Fruit fly (Drosophila melanogaster) whole organism, adult: ENCODE measurements around the gene CG4313.

Source experiments
- CG11617 ChIP-seq: fragments of 200-800 bp; sonication (Bioruptor generic); optimal IDR thresholded peaks from 2 replicates; lab custom pipeline; 2017; ENCODE audit warnings: mild to moderate bottlenecking, missing biosample characterization, missing genetic modification reagents, missing genetic modification characterization
- CG12768 ChIP-seq: fragments of 200-800 bp; sonication (Bioruptor generic); optimal IDR thresholded peaks from 2 replicates; lab custom pipeline; 2017; ENCODE audit warnings: missing biosample characterization, missing genetic modification characterization, mild to moderate bottlenecking, moderate library complexity, missing genetic modification reagents
- CG14711 ChIP-seq: fragments of 200-800 bp; sonication (Bioruptor generic); optimal IDR thresholded peaks from 2 replicates; lab custom pipeline; 2018; ENCODE audit warnings: missing biosample characterization, mild to moderate bottlenecking, missing genetic modification characterization, moderate library complexity
- CG1620 ChIP-seq: fragments of 200-800 bp; sonication (Bioruptor generic); optimal IDR thresholded peaks from 2 replicates; lab custom pipeline; 2016; ENCODE audit warnings: missing biosample characterization, missing genetic modification characterization
- CG5204 ChIP-seq: fragments of 200-800 bp; sonication (Bioruptor generic); optimal IDR thresholded peaks from 2 replicates; lab custom pipeline; 2016; ENCODE audit warnings: missing biosample characterization, missing genetic modification characterization
- CG7045 ChIP-seq: fragments of 200-800 bp; sonication (Bioruptor generic); optimal IDR thresholded peaks from 2 replicates; lab custom pipeline; 2017; ENCODE audit warnings: missing biosample characterization, mild to moderate bottlenecking, missing genetic modification characterization
- Crg-1 ChIP-seq: fragments of 200-800 bp; sonication (Bioruptor generic); optimal IDR thresholded peaks from 2 replicates; lab custom pipeline; 2016; ENCODE audit warnings: missing biosample characterization, missing genetic modification characterization
- Mnt ChIP-seq: fragments of 200-800 bp; sonication (Bioruptor generic); optimal IDR thresholded peaks from 2 replicates; lab custom pipeline; 2016; ENCODE audit warnings: missing biosample characterization, mild to moderate bottlenecking, missing genetic modification characterization
- bab1 ChIP-seq: fragments of 200-800 bp; sonication (Bioruptor generic); optimal IDR thresholded peaks from 3 replicates; lab custom pipeline; 2019; ENCODE audit warnings: missing biosample characterization, mild to moderate bottlenecking, missing genetic modification characterization, moderate library complexity
- kay ChIP-seq: fragments of 200-800 bp; sonication (Bioruptor generic); peaks from one replicate; lab custom pipeline; 2016; ENCODE audit warnings: missing biosample characterization, missing genetic modification characterization, borderline replicate concordance
- ovo ChIP-seq: fragments of 200-800 bp; sonication (Bioruptor generic); optimal IDR thresholded peaks from 2 replicates; lab custom pipeline; 2016; ENCODE audit warnings: missing biosample characterization, missing genetic modification characterization

DNA sequence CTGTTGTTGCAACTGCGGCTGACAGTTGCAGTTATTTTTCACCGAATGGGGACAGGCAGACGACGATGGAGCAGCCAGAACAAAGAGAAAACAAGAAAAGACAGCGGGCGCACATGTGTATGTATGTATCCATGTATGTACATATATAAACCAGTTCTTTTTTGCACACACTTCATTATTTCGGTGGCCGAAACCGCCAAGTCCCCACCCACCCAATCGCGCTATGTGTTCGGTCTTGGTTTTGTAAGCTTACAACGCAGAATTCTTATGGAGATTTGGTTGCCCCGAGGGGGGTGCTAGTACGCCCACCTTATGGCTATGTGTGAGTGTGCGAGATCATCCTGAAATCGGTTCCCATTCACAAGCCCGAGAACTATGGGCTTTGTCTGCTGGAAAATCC lies 10.4 kb upstream of the CG4313 start:
- TF ChIP-seq CG12768 (GFP tag; lab: Kevin White, UChicago) (no peak), bab1 (GFP tag; lab: Kevin White, UChicago) (no peak), CG5204 (no peak), Crg-1 (GFP tag; lab: Kevin White, UChicago) (no peak), Mnt (GFP tag; lab: Kevin White, UChicago) (no peak), CG7045 (GFP tag; lab: Kevin White, UChicago) (no peak), CG1620 (GFP tag; lab: Kevin White, UChicago) (no peak), CG11617 (GFP tag; lab: Kevin White, UChicago) (no peak), CG14711 (tag; lab: Kevin White, UChicago) (no peak), ovo (GFP tag; lab: Kevin White, UChicago) (no peak), kay (GFP tag; lab: Kevin White, UChicago) (no peak)
